Fruit fly (Drosophila melanogaster) whole organism, wandering third instar larva: ENCODE data around the gene CG13924.

Experiments
- CG9705 ChIP-seq: fragments of 200-800 bp; sonication (Bioruptor generic); optimal IDR thresholded peaks from 2 replicates; lab custom pipeline; 2018; ENCODE audit warnings: missing biosample characterization, mild to moderate bottlenecking, missing genetic modification characterization
- Myc ChIP-seq: fragments of >200 bp; optimal IDR thresholded peaks from 2 replicates; lab custom pipeline; 2017
- Sp1 ChIP-seq: fragments of 200-800 bp; sonication (Bioruptor generic); optimal IDR thresholded peaks from 3 replicates; lab custom pipeline; 2019; ENCODE audit warnings: missing biosample characterization, mild to moderate bottlenecking, missing genetic modification characterization, moderate library complexity
- dsf ChIP-seq: sonication (Bioruptor generic); optimal IDR thresholded peaks from 2 replicates; lab custom pipeline; 2016; ENCODE audit warnings: missing biosample characterization, missing genetic modification characterization, borderline replicate concordance
- fru ChIP-seq: fragments of 200-800 bp; sonication (Bioruptor generic); optimal IDR thresholded peaks from 3 replicates; lab custom pipeline; 2016; ENCODE audit warnings: missing biosample characterization, mild to moderate bottlenecking, missing genetic modification characterization
- psq ChIP-seq: fragments of 200-800 bp; sonication (Bioruptor generic); optimal IDR thresholded peaks from 3 replicates; lab custom pipeline; 2017; ENCODE audit warnings: missing biosample characterization, mild to moderate bottlenecking, missing genetic modification characterization, moderate library complexity
- usp ChIP-seq: fragments of >200 bp; optimal IDR thresholded peaks from 2 replicates; lab custom pipeline; 2017; ENCODE audit warnings: missing biosample characterization, missing genetic modification characterization

- TF ChIP-seq dsf (GFP tag; lab: Kevin White, UChicago) (no peak), psq (GFP tag; lab: Kevin White, UChicago) (no peak), usp (GFP tag; lab: Kevin White, UChicago) (no peak), CG9705 (GFP tag; lab: Kevin White, UChicago) (no peak), Sp1 (no peak), fru (GFP tag; lab: Kevin White, UChicago) (no peak), Myc (no peak)
Observed at dm6 chr3L:1885436-1885835, 15.6 kb downstream of the CG13924 start, which contains the start of gene Tmhs.
